Worm (Caenorhabditis elegans): ENCODE data around the gene Y62E10A.6.

Gene Y62E10A.6

ce11 chrIV:13364869-13365268, 6.9 kb upstream of the Y62E10A.6 start, which contains the start of gene srsx-25:
Gene srsx-25 (plus strand): TSS chrIV:13365169.
- TF ChIP-seq aly-1 (tag; optimal IDR thresholded peaks at IDR 0.05) = no peak
- no peak for TF ChIP-seq F13C5.2 (tag; optimal IDR thresholded peaks at IDR 0.05)
- no peak for TF ChIP-seq tra-4 (tag; optimal IDR thresholded peaks at IDR 0.05)
- TF ChIP-seq tbx-11 (GFP tag; IDR thresholded peaks at IDR 0.05) = no peak
- TF ChIP-seq ama-1 (optimal IDR thresholded peaks at IDR 0.05) = no peak
- TF ChIP-seq sea-1 (GFP tag; conservative IDR thresholded peaks at IDR 0.05) = no peak
- no peak for TF ChIP-seq pes-1 (GFP tag; IDR thresholded peaks at IDR 0.05)
- no peak for TF ChIP-seq B0310.2 (tag; optimal IDR thresholded peaks at IDR 0.05)
- TF ChIP-seq scrt-1 (GFP tag; IDR thresholded peaks at IDR 0.05) = no peak
- TF ChIP-seq hmg-4 (GFP tag; optimal IDR thresholded peaks at IDR 0.05) = no peak
- no peak for TF ChIP-seq ceh-36 (tag; optimal IDR thresholded peaks at IDR 0.05)
- no peak for TF ChIP-seq flt-1 (GFP tag; IDR thresholded peaks at IDR 0.05)
- no peak for TF ChIP-seq tbx-37 (GFP tag; conservative IDR thresholded peaks at IDR 0.05)

DNA sequence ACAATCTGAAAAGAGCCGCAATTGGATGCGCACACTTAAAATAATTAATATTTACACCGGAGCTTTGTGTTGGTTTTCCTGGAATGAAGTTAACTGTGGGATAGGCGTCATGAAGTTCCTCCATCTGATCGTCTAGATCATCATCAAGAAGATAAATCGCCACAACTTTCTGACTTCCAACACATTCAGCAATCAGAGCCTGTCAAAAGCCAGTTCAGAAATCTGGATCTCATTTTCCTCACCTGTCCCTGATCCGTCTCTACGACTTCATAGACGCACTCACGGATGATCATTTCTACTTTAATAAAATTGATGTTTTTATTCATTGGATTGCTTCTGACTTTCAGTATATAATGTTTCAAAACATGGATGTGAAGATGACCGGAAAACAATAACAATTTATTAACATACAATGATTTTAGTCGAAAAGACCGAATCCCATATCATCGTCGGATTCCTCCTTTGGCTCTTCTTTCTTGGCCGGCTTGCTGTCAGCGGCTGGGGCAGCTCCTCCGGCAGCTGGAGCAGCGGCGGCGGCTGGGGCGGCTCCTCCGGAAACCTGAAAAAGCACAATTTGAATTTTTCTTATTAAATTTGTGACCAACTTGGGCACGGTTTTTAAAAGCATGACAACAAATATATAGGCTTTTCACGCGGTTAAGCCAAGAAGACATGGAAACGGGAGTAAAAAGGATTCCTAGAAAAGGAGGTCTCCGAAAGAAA, 2.5 kb upstream of the Y62E10A.6 start, which contains the start of gene agt-1:
Gene agt-1 (minus strand): TSS at position 293 of the 723 bp plus-strand sequence.
- no peak for TF ChIP-seq pes-1 (GFP tag; IDR thresholded peaks at IDR 0.05)
- no peak for TF ChIP-seq ceh-13 (GFP tag; optimal IDR thresholded peaks at IDR 0.05)
- TF ChIP-seq hmbx-1 (tag; optimal IDR thresholded peaks at IDR 0.05) = no peak

DNA sequence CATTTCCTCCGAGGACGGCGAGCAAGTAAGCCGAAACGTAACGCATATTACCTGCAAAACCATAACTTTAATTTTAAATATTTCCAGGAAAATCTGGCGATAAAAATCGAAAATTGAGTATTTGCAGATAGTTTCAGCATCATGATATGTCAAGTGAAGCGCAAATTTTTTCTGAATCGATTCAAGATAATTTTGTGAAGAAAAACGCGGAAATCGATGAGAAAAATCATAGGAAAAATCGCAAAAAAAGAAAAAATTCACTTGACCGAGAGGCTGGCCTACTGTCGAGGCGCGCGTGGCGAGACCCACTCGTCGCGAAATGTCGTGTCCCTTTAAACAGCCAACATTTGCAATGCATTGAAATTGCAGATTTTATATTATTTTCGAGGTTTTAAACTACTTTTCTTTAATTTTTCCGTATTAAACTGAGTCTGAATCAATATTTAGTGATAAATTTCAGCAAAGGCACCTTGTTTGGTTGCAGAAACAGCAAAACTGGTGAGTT, 1.5 kb upstream of the Y62E10A.6 start, which contains the start of the genes rla-2, popl-7 and Y62E10A.24:
Gene rla-2 (minus strand): TSS at position 51 of the 505 bp plus-strand sequence.
Gene popl-7 (plus strand): TSS at position 455 of the 505 bp plus-strand sequence.
Gene Y62E10A.24 (plus strand): TSS at position 476 of the 505 bp plus-strand sequence.
- no peak for TF ChIP-seq hmg-4 (GFP tag; optimal IDR thresholded peaks at IDR 0.05)
- TF ChIP-seq tbx-37 (GFP tag; conservative IDR thresholded peaks at IDR 0.05) = no peak
- no peak for TF ChIP-seq tra-4 (tag; optimal IDR thresholded peaks at IDR 0.05)
- no peak for TF ChIP-seq ets-7 (tag; optimal IDR thresholded peaks at IDR 0.05)
- TF ChIP-seq F13C5.2 (tag; optimal IDR thresholded peaks at IDR 0.05) = no peak
- no peak for TF ChIP-seq scrt-1 (GFP tag; IDR thresholded peaks at IDR 0.05)
- no peak for TF ChIP-seq hnd-1 (tag; optimal IDR thresholded peaks at IDR 0.05)
- no peak for TF ChIP-seq flt-1 (GFP tag; IDR thresholded peaks at IDR 0.05)
- TF ChIP-seq B0310.2 (tag; optimal IDR thresholded peaks at IDR 0.05) = no peak
- no peak for TF ChIP-seq sea-1 (GFP tag; conservative IDR thresholded peaks at IDR 0.05)
- no peak for TF ChIP-seq pes-1 (GFP tag; IDR thresholded peaks at IDR 0.05)
- no peak for TF ChIP-seq ama-1 (optimal IDR thresholded peaks at IDR 0.05)
- no peak for TF ChIP-seq aly-1 (tag; optimal IDR thresholded peaks at IDR 0.05)
- no peak for TF ChIP-seq ceh-13 (GFP tag; optimal IDR thresholded peaks at IDR 0.05)

ce11 chrIV:13374918-13375317, 3.1 kb downstream of the Y62E10A.6 start:
- no peak for TF ChIP-seq flt-1 (GFP tag; IDR thresholded peaks at IDR 0.05)
- TF ChIP-seq B0310.2 (tag; optimal IDR thresholded peaks at IDR 0.05) = no peak
- TF ChIP-seq ceh-36 (tag; optimal IDR thresholded peaks at IDR 0.05) = no peak
- TF ChIP-seq sea-1 (GFP tag; conservative IDR thresholded peaks at IDR 0.05) = no peak
- TF ChIP-seq tbx-37 (GFP tag; conservative IDR thresholded peaks at IDR 0.05) = no peak
- no peak for TF ChIP-seq ama-1 (optimal IDR thresholded peaks at IDR 0.05)
- no peak for TF ChIP-seq hmg-4 (GFP tag; optimal IDR thresholded peaks at IDR 0.05)
- no peak for TF ChIP-seq hmbx-1 (tag; optimal IDR thresholded peaks at IDR 0.05)
- TF ChIP-seq tbx-11 (GFP tag; IDR thresholded peaks at IDR 0.05) = no peak
- TF ChIP-seq ceh-13 (GFP tag; optimal IDR thresholded peaks at IDR 0.05) = no peak
- TF ChIP-seq F13C5.2 (tag; optimal IDR thresholded peaks at IDR 0.05) = no peak
- TF ChIP-seq aly-1 (tag; optimal IDR thresholded peaks at IDR 0.05) = no peak
- no peak for TF ChIP-seq pes-1 (GFP tag; IDR thresholded peaks at IDR 0.05)

DNA sequence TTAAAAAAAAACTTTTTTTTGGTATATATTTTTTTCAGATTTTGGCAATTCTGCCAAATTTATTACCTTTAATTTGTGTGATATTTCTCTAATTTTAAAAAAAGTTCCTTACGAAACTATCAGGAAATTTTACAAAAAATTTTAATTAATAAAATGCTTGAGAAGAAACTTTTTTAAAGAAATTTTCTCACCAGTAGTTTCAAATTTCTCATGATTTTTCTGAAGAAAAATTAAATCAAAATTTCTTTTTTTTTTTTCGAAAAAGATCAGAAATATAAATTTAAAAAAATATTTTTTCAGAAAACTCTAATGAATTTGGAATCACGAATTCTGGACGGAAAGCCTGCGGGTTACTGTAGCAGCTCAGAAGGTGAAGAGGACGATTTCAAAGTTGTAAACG, 5.9 kb downstream of the Y62E10A.6 start, which contains the start of gene mau-8:
Gene mau-8 (plus strand): TSS at position 301 of the 400 bp plus-strand sequence.
- TF ChIP-seq ets-7 (tag; optimal IDR thresholded peaks at IDR 0.05) (no peak), B0310.2 (tag; optimal IDR thresholded peaks at IDR 0.05) (no peak), hmbx-1 (tag; optimal IDR thresholded peaks at IDR 0.05) (no peak), ceh-13 (GFP tag; optimal IDR thresholded peaks at IDR 0.05) (no peak), flt-1 (GFP tag; IDR thresholded peaks at IDR 0.05) (no peak), sea-1 (GFP tag; conservative IDR thresholded peaks at IDR 0.05) (no peak), hnd-1 (tag; optimal IDR thresholded peaks at IDR 0.05) (no peak), pes-1 (GFP tag; IDR thresholded peaks at IDR 0.05) (no peak), tbx-11 (GFP tag; IDR thresholded peaks at IDR 0.05) (no peak), tbx-37 (GFP tag; conservative IDR thresholded peaks at IDR 0.05) (no peak), hmg-4 (GFP tag; optimal IDR thresholded peaks at IDR 0.05) (no peak), ceh-36 (tag; optimal IDR thresholded peaks at IDR 0.05) (no peak), F13C5.2 (tag; optimal IDR thresholded peaks at IDR 0.05) (no peak), aly-1 (tag; optimal IDR thresholded peaks at IDR 0.05) (no peak), ama-1 (optimal IDR thresholded peaks at IDR 0.05) (no peak), scrt-1 (GFP tag; IDR thresholded peaks at IDR 0.05) (no peak)

- TF ChIP-seq tra-4 (tag; optimal IDR thresholded peaks at IDR 0.05) (no peak), tbx-37 (GFP tag; conservative IDR thresholded peaks at IDR 0.05) (no peak), pes-1 (GFP tag; IDR thresholded peaks at IDR 0.05) (no peak), ama-1 (optimal IDR thresholded peaks at IDR 0.05) (peak; percentile 28), ceh-13 (GFP tag; optimal IDR thresholded peaks at IDR 0.05) (no peak), ets-7 (tag; optimal IDR thresholded peaks at IDR 0.05) (no peak), hmbx-1 (tag; optimal IDR thresholded peaks at IDR 0.05) (no peak), scrt-1 (GFP tag; IDR thresholded peaks at IDR 0.05) (no peak)
Observed at ce11 chrIV:13380506-13380905, 8.7 kb downstream of the Y62E10A.6 start.

DNA sequence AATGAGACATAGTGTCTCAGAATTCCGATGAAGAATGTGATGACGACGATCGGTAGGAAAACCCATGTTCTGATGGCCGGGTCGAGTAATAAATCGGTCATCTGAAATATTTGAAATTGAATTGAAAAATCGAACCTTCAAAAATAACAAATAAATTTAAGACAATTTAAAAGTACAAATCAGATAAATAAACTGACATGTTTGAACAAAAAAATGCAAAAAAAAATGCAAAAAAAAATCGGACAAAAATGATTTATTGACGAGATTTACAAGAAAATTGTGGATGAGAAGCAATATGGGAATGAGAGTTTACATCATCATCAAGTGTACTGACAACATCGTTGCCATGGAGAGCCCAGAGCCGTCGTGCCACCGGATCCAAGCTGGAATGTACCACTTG, 10.0 kb downstream of the Y62E10A.6 start, which contains the start of gene emc-3:
Gene emc-3 (minus strand): TSS at position 101 of the 400 bp plus-strand sequence.
- TF ChIP-seq B0310.2 (tag; optimal IDR thresholded peaks at IDR 0.05) (no peak), pes-1 (GFP tag; IDR thresholded peaks at IDR 0.05) (no peak), hmbx-1 (tag; optimal IDR thresholded peaks at IDR 0.05) (no peak), hnd-1 (tag; optimal IDR thresholded peaks at IDR 0.05) (no peak), scrt-1 (GFP tag; IDR thresholded peaks at IDR 0.05) (no peak), tra-4 (tag; optimal IDR thresholded peaks at IDR 0.05) (no peak), tbx-11 (GFP tag; IDR thresholded peaks at IDR 0.05) (no peak), ceh-36 (tag; optimal IDR thresholded peaks at IDR 0.05) (no peak), sea-1 (GFP tag; conservative IDR thresholded peaks at IDR 0.05) (no peak), ceh-13 (GFP tag; optimal IDR thresholded peaks at IDR 0.05) (no peak), tbx-37 (GFP tag; conservative IDR thresholded peaks at IDR 0.05) (no peak), ets-7 (tag; optimal IDR thresholded peaks at IDR 0.05) (no peak), F13C5.2 (tag; optimal IDR thresholded peaks at IDR 0.05) (no peak), aly-1 (tag; optimal IDR thresholded peaks at IDR 0.05) (no peak), ama-1 (optimal IDR thresholded peaks at IDR 0.05) (no peak), flt-1 (GFP tag; IDR thresholded peaks at IDR 0.05) (no peak), hmg-4 (GFP tag; optimal IDR thresholded peaks at IDR 0.05) (no peak)
